Fruit fly (Drosophila melanogaster) whole organism, prepupa: ENCODE results near the gene sens.

Experiments
- Blimp-1 ChIP-seq: fragments of 200-800 bp; sonication (Bioruptor generic); optimal IDR thresholded peaks from 3 replicates; lab custom pipeline; 2017; ENCODE audit warnings: missing biosample characterization, missing genetic modification characterization, mild to moderate bottlenecking, moderate library complexity, missing genetic modification reagents
- CG10631 ChIP-seq: fragments of 200-800 bp; sonication (Bioruptor generic); optimal IDR thresholded peaks from 2 replicates; lab custom pipeline; 2016; ENCODE audit warnings: missing biosample characterization, missing genetic modification characterization
- CG10669 ChIP-seq: fragments of 200-800 bp; sonication (Bioruptor generic); optimal IDR thresholded peaks from 3 replicates; lab custom pipeline; 2018; ENCODE audit warnings: missing biosample characterization, mild to moderate bottlenecking, missing genetic modification characterization, moderate library complexity
- CG11294 ChIP-seq: fragments of 200-800 bp; sonication (Bioruptor generic); IDR thresholded peaks from 2 replicates; pipeline ENCODE4 v1.3.6; 2022; ENCODE audit warnings: missing biosample characterization, missing genetic modification characterization
- CG11762 ChIP-seq: fragments of 200-800 bp; sonication (Bioruptor generic); optimal IDR thresholded peaks from 3 replicates; lab custom pipeline; 2016; ENCODE audit warnings: missing biosample characterization, missing genetic modification characterization; ENCODE audit not compliant: insufficient read depth
- CG11902 ChIP-seq: fragments of 200-800 bp; sonication (Bioruptor generic); optimal IDR thresholded peaks from 3 replicates; lab custom pipeline; 2016; ENCODE audit warnings: missing biosample characterization, missing genetic modification characterization
- CG15336 ChIP-seq: fragments of 200-800 bp; sonication (Bioruptor generic); IDR thresholded peaks from 2 replicates; pipeline ENCODE4 v1.3.6; 2022; ENCODE audit warnings: missing biosample characterization, missing genetic modification characterization
- CG1621 ChIP-seq: fragments of 200-800 bp; sonication (Bioruptor generic); optimal IDR thresholded peaks from 3 replicates; lab custom pipeline; 2018; ENCODE audit warnings: missing biosample characterization, mild to moderate bottlenecking, missing genetic modification characterization
- CG3032 ChIP-seq: fragments of 200-800 bp; optimal IDR thresholded peaks from 2 replicates; lab custom pipeline; 2019; ENCODE audit warnings: missing biosample characterization, mild to moderate bottlenecking, missing genetic modification characterization, moderate library complexity
- CG32006 ChIP-seq: fragments of 200-800 bp; sonication (Bioruptor generic); optimal IDR thresholded peaks from 3 replicates; lab custom pipeline; 2017; ENCODE audit warnings: missing biosample characterization, mild to moderate bottlenecking, missing genetic modification characterization
- CG3919 ChIP-seq: fragments of 200-800 bp; sonication (Bioruptor generic); optimal IDR thresholded peaks from 3 replicates; lab custom pipeline; 2016; ENCODE audit warnings: missing biosample characterization, missing genetic modification characterization
- CG6163 ChIP-seq: fragments of 200-800 bp; sonication (Bioruptor generic); IDR thresholded peaks from 3 replicates; pipeline ENCODE4 v1.3.6; 2022; ENCODE audit warnings: missing biosample characterization, missing genetic modification characterization
- CG6808 ChIP-seq: fragments of 200-800 bp; sonication (Bioruptor generic); optimal IDR thresholded peaks from 3 replicates; lab custom pipeline; 2017; ENCODE audit warnings: missing biosample characterization, missing genetic modification characterization, mild to moderate bottlenecking, moderate library complexity, missing genetic modification reagents
- CG6854 ChIP-seq: fragments of 200-800 bp; sonication (Bioruptor generic); optimal IDR thresholded peaks from 2 replicates; lab custom pipeline; 2017; ENCODE audit warnings: missing biosample characterization, mild to moderate bottlenecking, missing genetic modification characterization
- CG8119 ChIP-seq: fragments of 200-800 bp; sonication (Bioruptor generic); IDR thresholded peaks from 3 replicates; pipeline ENCODE4 v1.3.6; 2022; ENCODE audit warnings: missing biosample characterization, missing genetic modification characterization
- CG8319 ChIP-seq: fragments of 200-800 bp; sonication (Bioruptor generic); optimal IDR thresholded peaks from 3 replicates; lab custom pipeline; 2016; ENCODE audit warnings: missing biosample characterization, missing genetic modification characterization
- CG8632 ChIP-seq: fragments of 200-800 bp; sonication (Bioruptor generic); optimal IDR thresholded peaks from 3 replicates; lab custom pipeline; 2016; ENCODE audit warnings: missing biosample characterization, missing genetic modification characterization
- Eip75B ChIP-seq: fragments of 200-800 bp; sonication (Bioruptor generic); optimal IDR thresholded peaks from 3 replicates; lab custom pipeline; 2016; ENCODE audit warnings: missing biosample characterization, missing genetic modification characterization
- Eip78C ChIP-seq: fragments of 200-800 bp; sonication (Bioruptor generic); peaks from one replicate; lab custom pipeline; 2016; ENCODE audit warnings: missing biosample characterization, missing genetic modification characterization
- Ets21C ChIP-seq: fragments of 200-800 bp; sonication (Bioruptor generic); optimal IDR thresholded peaks from 3 replicates; lab custom pipeline; 2016; ENCODE audit warnings: missing biosample characterization, missing genetic modification characterization
- Gug ChIP-seq: fragments of 200-800 bp; sonication (Bioruptor generic); IDR thresholded peaks from 2 replicates; pipeline ENCODE4 v1.3.6; 2022; ENCODE audit warnings: missing biosample characterization, missing genetic modification characterization
- Hr39 ChIP-seq: fragments of 200-800 bp; sonication (Bioruptor generic); optimal IDR thresholded peaks from 2 replicates; lab custom pipeline; 2016; ENCODE audit warnings: missing biosample characterization, missing genetic modification characterization
- Hr4 ChIP-seq: fragments of 200-800 bp; sonication (Bioruptor generic); optimal IDR thresholded peaks from 3 replicates; lab custom pipeline; 2016; ENCODE audit warnings: missing biosample characterization, missing genetic modification characterization
- Lpt ChIP-seq: fragments of 200-800 bp; sonication (Bioruptor generic); optimal IDR thresholded peaks from 3 replicates; lab custom pipeline; 2016; ENCODE audit warnings: missing biosample characterization, missing genetic modification characterization
- Met ChIP-seq: fragments of 200-800 bp; sonication (Bioruptor generic); optimal IDR thresholded peaks from 3 replicates; lab custom pipeline; 2016; ENCODE audit warnings: missing biosample characterization, missing genetic modification characterization
- Sox15 ChIP-seq: fragments of 200-800 bp; sonication (Bioruptor generic); optimal IDR thresholded peaks from 3 replicates; lab custom pipeline; 2016; ENCODE audit warnings: missing biosample characterization, missing genetic modification characterization
- achi ChIP-seq: fragments of 200-800 bp; sonication (Bioruptor generic); optimal IDR thresholded peaks from 3 replicates; lab custom pipeline; 2016; ENCODE audit warnings: missing biosample characterization, missing genetic modification characterization
- cyc ChIP-seq: fragments of 200-800 bp; sonication (Bioruptor generic); optimal IDR thresholded peaks from 3 replicates; lab custom pipeline; 2016; ENCODE audit warnings: missing biosample characterization, missing genetic modification characterization
- dac ChIP-seq: fragments of 200-800 bp; sonication (Bioruptor generic); optimal IDR thresholded peaks from 2 replicates; lab custom pipeline; 2017; ENCODE audit warnings: missing biosample characterization, mild to moderate bottlenecking, missing genetic modification characterization
- dsx ChIP-seq: fragments of 200-800 bp; optimal IDR thresholded peaks from 3 replicates; lab custom pipeline; 2019; ENCODE audit warnings: missing biosample characterization, mild to moderate bottlenecking, missing genetic modification characterization, moderate library complexity; ENCODE audit not compliant: poor library complexity, severe bottlenecking
- eg ChIP-seq: fragments of 200-800 bp; sonication (Bioruptor generic); IDR thresholded peaks from 3 replicates; pipeline ENCODE4 v1.3.6; 2022; ENCODE audit warnings: missing biosample characterization, missing genetic modification characterization
- esn ChIP-seq: fragments of 200-800 bp; sonication (Bioruptor generic); optimal IDR thresholded peaks from 2 replicates; lab custom pipeline; 2016; ENCODE audit warnings: missing biosample characterization, mild to moderate bottlenecking, missing genetic modification characterization, moderate library complexity
- fd59A ChIP-seq: fragments of 200-800 bp; sonication (Bioruptor generic); optimal IDR thresholded peaks from 2 replicates; lab custom pipeline; 2017; ENCODE audit warnings: missing biosample characterization, mild to moderate bottlenecking, missing genetic modification characterization, missing genetic modification reagents
- fd85E ChIP-seq: fragments of 200-800 bp; sonication (Bioruptor generic); optimal IDR thresholded peaks from 3 replicates; lab custom pipeline; 2016; ENCODE audit warnings: missing biosample characterization, missing genetic modification characterization
- fkh ChIP-seq: fragments of 200-800 bp; sonication (Bioruptor generic); optimal IDR thresholded peaks from 3 replicates; lab custom pipeline; 2017; ENCODE audit warnings: missing biosample characterization, mild to moderate bottlenecking, missing genetic modification characterization, moderate library complexity
- net ChIP-seq: fragments of 200-800 bp; sonication (Bioruptor generic); optimal IDR thresholded peaks from 3 replicates; lab custom pipeline; 2016; ENCODE audit warnings: missing biosample characterization, missing genetic modification characterization
- spab ChIP-seq: fragments of 200-800 bp; sonication (Bioruptor generic); optimal IDR thresholded peaks from 2 replicates; lab custom pipeline; 2017; ENCODE audit warnings: missing biosample characterization, mild to moderate bottlenecking, missing genetic modification characterization, missing genetic modification reagents
- ss ChIP-seq, 2 experiments: fragments of 200-800 bp; sonication (Bioruptor generic); optimal IDR thresholded peaks; 2 replicates in 1 of 2; 3 replicates in 1 of 2; lab custom pipeline; 2017 to 2018; ENCODE audit warnings: mild to moderate bottlenecking in 2 of 2, missing biosample characterization in 2 of 2, missing genetic modification characterization in 2 of 2, moderate library complexity in 1 of 2
- svp ChIP-seq: fragments of 200-800 bp; sonication (Bioruptor generic); peaks from one replicate; lab custom pipeline; 2016; ENCODE audit warnings: missing biosample characterization, missing genetic modification characterization
- topi ChIP-seq: fragments of 200-800 bp; sonication (Bioruptor generic); optimal IDR thresholded peaks from 3 replicates; lab custom pipeline; 2016; ENCODE audit warnings: missing biosample characterization, missing genetic modification characterization
- vri ChIP-seq: fragments of 200-800 bp; sonication (Bioruptor generic); optimal IDR thresholded peaks from 3 replicates; lab custom pipeline; 2016; ENCODE audit warnings: missing biosample characterization, mild to moderate bottlenecking, missing genetic modification characterization

Gene sens

dm6 chr3L:13406873-13407272 is 5.9 kb upstream of the sens start (continued):
- peak; percentile 36 for TF ChIP-seq topi (GFP tag; lab: Kevin White, UChicago)
- TF ChIP-seq CG11762, result peak; percentile 25
- peak; percentile 59 for TF ChIP-seq spab
- TF ChIP-seq Blimp-1 (GFP tag; lab: Kevin White, UChicago), result no peak
- TF ChIP-seq fkh (GFP tag; lab: Kevin White, UChicago), result no peak
- no peak for TF ChIP-seq dac (GFP tag; lab: Kevin White, UChicago)
- peak; percentile 58 for TF ChIP-seq CG3032 (tag; lab: Kevin White, UChicago)
- peak; percentile 36 for TF ChIP-seq CG8319 (GFP tag; lab: Kevin White, UChicago)
- no peak for TF ChIP-seq CG15336 (GFP tag; lab: Robert Waterston, UW)
- TF ChIP-seq Hr39 (GFP tag; lab: Kevin White, UChicago), result peak; percentile 42
- TF ChIP-seq CG10669 (GFP tag; lab: Kevin White, UChicago), result peak; percentile 57
- no peak for TF ChIP-seq CG6854 (GFP tag; lab: Kevin White, UChicago)
- peak; percentile 54 for TF ChIP-seq Eip75B
- TF ChIP-seq CG11294 (GFP tag; lab: Robert Waterston, UW), result no peak
- TF ChIP-seq dsx (GFP tag; lab: Kevin White, UChicago), result peak; percentile 22
- peak; percentile 56 for TF ChIP-seq CG10631 (GFP tag; lab: Kevin White, UChicago)
- TF ChIP-seq Lpt, result no peak

- TF ChIP-seq fd85E (GFP tag; lab: Kevin White, UChicago) (no peak), dac (GFP tag; lab: Kevin White, UChicago) (no peak), Met (GFP tag; lab: Kevin White, UChicago) (peak; percentile 8), topi (GFP tag; lab: Kevin White, UChicago) (peak; percentile 20), spab (no peak), CG3919 (GFP tag; lab: Kevin White, UChicago) (peak; percentile 8), CG8632 (GFP tag; lab: Kevin White, UChicago) (no peak), Gug (GFP tag; lab: Robert Waterston, UW) (no peak), CG10631 (GFP tag; lab: Kevin White, UChicago) (peak; percentile 5), dsx (GFP tag; lab: Kevin White, UChicago) (no peak), esn (peak; percentile 39), Eip78C (GFP tag; lab: Kevin White, UChicago) (peak; percentile 68), svp (peak; percentile 21), CG6854 (GFP tag; lab: Kevin White, UChicago) (no peak)
- TF ChIP-seq, all 60 proteins: peak for 7
Observed at dm6 chr3L:13403141-13403867, 2.4 kb upstream of the sens start.

dm6 chr3L:13397656-13398055 is 3.3 kb downstream of the sens start:
- TF ChIP-seq svp, result no peak
- no peak for TF ChIP-seq CG8319 (GFP tag; lab: Kevin White, UChicago)
- peak; percentile 72 for TF ChIP-seq fkh (GFP tag; lab: Kevin White, UChicago)

- peak; percentile 9 for TF ChIP-seq spab
- TF ChIP-seq cyc (GFP tag; lab: Kevin White, UChicago), result peak; percentile 55
- no peak for TF ChIP-seq esn
- TF ChIP-seq CG10669 (GFP tag; lab: Kevin White, UChicago), result no peak
- no peak for TF ChIP-seq CG32006 (GFP tag; lab: Kevin White, UChicago)
- no peak for TF ChIP-seq CG8119 (GFP tag; lab: Robert Waterston, UW)
- TF ChIP-seq CG6163, result no peak; the same call in 2 of the 3 replicates
- TF ChIP-seq CG6854 (GFP tag; lab: Kevin White, UChicago), result peak; percentile 19
- TF ChIP-seq dac (GFP tag; lab: Kevin White, UChicago), result no peak
- no peak for TF ChIP-seq fkh (GFP tag; lab: Kevin White, UChicago)
- TF ChIP-seq Hr4 (GFP tag; lab: Kevin White, UChicago), result no peak
- TF ChIP-seq fd59A (GFP tag; lab: Kevin White, UChicago), result no peak
- peak; percentile 58 for TF ChIP-seq topi (GFP tag; lab: Kevin White, UChicago)
- TF ChIP-seq Gug (GFP tag; lab: Robert Waterston, UW), result no peak
- TF ChIP-seq CG11902 (GFP tag; lab: Kevin White, UChicago), result peak; percentile 37
- no peak for TF ChIP-seq dsx (GFP tag; lab: Kevin White, UChicago)
- no peak for TF ChIP-seq Sox15 (GFP tag; lab: Kevin White, UChicago)
- TF ChIP-seq CG1621, result no peak
- TF ChIP-seq eg (GFP tag; lab: Robert Waterston, UW), result no peak
- no peak for TF ChIP-seq CG10631 (GFP tag; lab: Kevin White, UChicago)
- TF ChIP-seq CG3919 (GFP tag; lab: Kevin White, UChicago), result no peak
- TF ChIP-seq CG3032 (tag; lab: Kevin White, UChicago), result no peak
- no peak for TF ChIP-seq vri (GFP tag; lab: Kevin White, UChicago)
- no peak for TF ChIP-seq Lpt
- TF ChIP-seq ss (GFP tag; optimal IDR thresholded peaks at IDR 0.05; lab: Kevin White, UChicago), result no peak
- peak; percentile 29 for TF ChIP-seq achi
- peak; percentile 28 for TF ChIP-seq CG6808
- peak; percentile 88 for TF ChIP-seq Eip78C (GFP tag; lab: Kevin White, UChicago)
- TF ChIP-seq net (GFP tag; lab: Kevin White, UChicago), result no peak
- TF ChIP-seq Ets21C (GFP tag; lab: Kevin White, UChicago), result no peak
Observed at dm6 chr3L:13393538-13393937, 7.4 kb downstream of the sens start.
